Worm (Caenorhabditis elegans) whole organism, L1 larva: Measurements from ENCODE around the gene C49C8.1.

ENCODE experiments used
- C04F5.9 ChIP-seq: sonication (generic microtip); optimal IDR thresholded peaks from 2 replicates; lab custom pipeline; 2016; ENCODE audit warnings: missing genetic modification characterization, missing compliant biosample characterization
- C34B4.2 ChIP-seq: sonication (generic microtip); optimal IDR thresholded peaks from 2 replicates; lab custom pipeline; 2017; ENCODE audit warnings: mild to moderate bottlenecking, missing genetic modification characterization, missing compliant biosample characterization
- F16B12.6 ChIP-seq: fragments of 150-350 bp; optimal IDR thresholded peaks from 2 replicates; lab custom pipeline; 2014; ENCODE audit warnings: missing biosample characterization, missing genetic modification characterization
- Y116A8C.19 ChIP-seq: sonication (generic microtip); optimal IDR thresholded peaks from 2 replicates; lab custom pipeline; 2016; ENCODE audit warnings: missing compliant biosample characterization, missing genetic modification characterization, borderline replicate concordance
- aha-1 ChIP-seq: fragments of 150-350 bp; optimal IDR thresholded peaks from 2 replicates; lab custom pipeline; 2014; ENCODE audit warnings: missing biosample characterization, missing genetic modification characterization
- ama-1 ChIP-seq: fragments of 150-350 bp; optimal IDR thresholded peaks from 2 replicates; lab custom pipeline; 2014
- blmp-1 ChIP-seq: fragments of 150-350 bp; optimal IDR thresholded peaks from 2 replicates; lab custom pipeline; 2014; ENCODE audit warnings: missing biosample characterization, missing genetic modification characterization
- ceh-90 ChIP-seq: sonication (generic microtip); optimal IDR thresholded peaks from 2 replicates; lab custom pipeline; 2016; ENCODE audit warnings: missing genetic modification characterization, missing compliant biosample characterization
- ces-1 ChIP-seq: fragments of 150-350 bp; optimal IDR thresholded peaks from 2 replicates; lab custom pipeline; 2014; ENCODE audit warnings: missing biosample characterization, missing genetic modification reagents, missing genetic modification characterization
- dsc-1 ChIP-seq: sonication (generic microtip); optimal IDR thresholded peaks from 2 replicates; lab custom pipeline; 2016; ENCODE audit warnings: mild to moderate bottlenecking, missing genetic modification characterization, missing compliant biosample characterization
- efl-1 ChIP-seq, 4 experiments: fragments of 150-350 bp; optimal IDR thresholded peaks in 3 of 4; peaks in 1 of 4; 1 replicate in 1 of 4; 2 replicates in 3 of 4; lab custom pipeline; 2014; ENCODE audit warnings: missing biosample characterization in 2 of 4, missing genetic modification characterization in 2 of 4, missing genetic modification reagents in 2 of 4
- egl-13 ChIP-seq: sonication (generic microtip); optimal IDR thresholded peaks from 2 replicates; lab custom pipeline; 2016; ENCODE audit warnings: missing genotype, missing genetic modification reagents, missing genetic modification characterization, missing compliant biosample characterization
- elt-2 ChIP-seq: sonication (generic microtip); optimal IDR thresholded peaks from 2 replicates; lab custom pipeline; 2016; ENCODE audit warnings: missing genetic modification characterization, mild to moderate bottlenecking, inconsistent platforms, missing compliant biosample characterization, missing genetic modification reagents
- elt-3 ChIP-seq, 6 experiments: fragments of 150-350 bp in 1 of 6; sonication (generic microtip); optimal IDR thresholded peaks; 2 replicates each; lab custom pipeline; 2017 to 2018; ENCODE audit warnings: missing biosample characterization in 6 of 6, missing genetic modification characterization in 6 of 6, inconsistent platforms in 1 of 6
- fkh-4 ChIP-seq: sonication (generic microtip); optimal IDR thresholded peaks from 2 replicates; lab custom pipeline; 2016; ENCODE audit warnings: missing compliant biosample characterization, missing genetic modification characterization, borderline replicate concordance
- fos-1 ChIP-seq: fragments of 150-350 bp; optimal IDR thresholded peaks from 2 replicates; lab custom pipeline; 2014; ENCODE audit warnings: missing biosample characterization, missing genetic modification characterization
- hlh-4 ChIP-seq: sonication (generic microtip); optimal IDR thresholded peaks from 2 replicates; lab custom pipeline; 2016; ENCODE audit warnings: mild to moderate bottlenecking, missing genetic modification characterization, missing compliant biosample characterization
- lin-14 ChIP-seq: fragments of 200-800 bp; sonication (Bioruptor generic); optimal IDR thresholded peaks from 2 replicates; lab custom pipeline; 2018; ENCODE audit warnings: mild to moderate bottlenecking, missing genetic modification characterization, moderate library complexity, missing compliant biosample characterization
- lin-15B ChIP-seq: fragments of 150-350 bp; sonication (generic microtip); optimal IDR thresholded peaks from 3 replicates; lab custom pipeline; 2014; ENCODE audit warnings: missing biosample characterization, missing genetic modification characterization
- mab-9 ChIP-seq: fragments of 200-800 bp; sonication (Bioruptor generic); IDR thresholded peaks from 2 replicates; pipeline ENCODE4 v1.3.6; 2022; ENCODE audit warnings: missing genetic modification reagents, missing genetic modification characterization, missing compliant biosample characterization
- mep-1 ChIP-seq: fragments of 150-350 bp; optimal IDR thresholded peaks from 2 replicates; lab custom pipeline; 2014; ENCODE audit warnings: missing biosample characterization, missing genetic modification characterization
- nhr-12 ChIP-seq: sonication (generic microtip); optimal IDR thresholded peaks from 2 replicates; lab custom pipeline; 2017; ENCODE audit warnings: missing biosample characterization, missing genetic modification characterization
- nhr-19 ChIP-seq: fragments of 200-800 bp; sonication (Bioruptor generic); conservative IDR thresholded peaks from 2 replicates; pipeline ENCODE4 v1.3.6; 2022; ENCODE audit warnings: missing genetic modification characterization, missing compliant biosample characterization
- nhr-20 ChIP-seq: sonication (generic microtip); optimal IDR thresholded peaks from 2 replicates; lab custom pipeline; 2016; ENCODE audit warnings: mild to moderate bottlenecking, missing genetic modification characterization, missing compliant biosample characterization
- nhr-237 ChIP-seq: fragments of 150-350 bp; optimal IDR thresholded peaks from 2 replicates; lab custom pipeline; 2014; ENCODE audit warnings: missing biosample characterization, missing genetic modification characterization
- nhr-76 ChIP-seq: sonication (generic microtip); optimal IDR thresholded peaks from 2 replicates; lab custom pipeline; 2017; ENCODE audit warnings: missing biosample characterization, missing genetic modification characterization
- nhr-84 ChIP-seq: sonication (generic microtip); optimal IDR thresholded peaks from 2 replicates; lab custom pipeline; 2017; ENCODE audit warnings: missing biosample characterization, missing genetic modification characterization
- nhr-85 ChIP-seq: sonication (generic microtip); peaks from one replicate; lab custom pipeline; 2016; ENCODE audit warnings: missing genetic modification characterization, inconsistent platforms, missing compliant biosample characterization
- nhr-90 ChIP-seq: sonication (generic microtip); optimal IDR thresholded peaks from 2 replicates; lab custom pipeline; 2016; ENCODE audit warnings: mild to moderate bottlenecking, missing genetic modification characterization, missing compliant biosample characterization; ENCODE audit not compliant: poor library complexity
- pag-3 ChIP-seq: sonication (generic microtip); optimal IDR thresholded peaks from 2 replicates; lab custom pipeline; 2017; ENCODE audit warnings: missing genetic modification characterization, mild to moderate bottlenecking, missing compliant biosample characterization, antibody characterized with exemption, borderline replicate concordance; ENCODE audit not compliant: insufficient read depth
- rnt-1 ChIP-seq: sonication (generic microtip); optimal IDR thresholded peaks from 2 replicates; lab custom pipeline; 2016; ENCODE audit warnings: mild to moderate bottlenecking, missing genetic modification characterization, moderate library complexity, missing compliant biosample characterization
- skn-1 ChIP-seq: fragments of 150-350 bp; optimal IDR thresholded peaks from 2 replicates; lab custom pipeline; 2014; ENCODE audit warnings: missing biosample characterization, missing genetic modification characterization
- snu-23 ChIP-seq: sonication (generic microtip); optimal IDR thresholded peaks from 2 replicates; lab custom pipeline; 2016; ENCODE audit warnings: missing genetic modification characterization, missing compliant biosample characterization
- sptf-1 ChIP-seq: fragments of 150-350 bp; optimal IDR thresholded peaks from 2 replicates; lab custom pipeline; 2014; ENCODE audit warnings: missing biosample characterization, missing genetic modification characterization
- swsn-7 ChIP-seq: sonication (generic microtip); optimal IDR thresholded peaks from 2 replicates; lab custom pipeline; 2016; ENCODE audit warnings: missing genetic modification characterization, missing compliant biosample characterization
- tlp-1 ChIP-seq: fragments of 150-350 bp; optimal IDR thresholded peaks from 2 replicates; lab custom pipeline; 2014; ENCODE audit warnings: missing biosample characterization, missing genetic modification characterization
- unc-130 ChIP-seq: fragments of 150-350 bp; optimal IDR thresholded peaks from 2 replicates; lab custom pipeline; 2017; ENCODE audit warnings: missing biosample characterization, missing genetic modification characterization, inconsistent platforms
- unc-62 ChIP-seq: fragments of 150-350 bp; optimal IDR thresholded peaks from 2 replicates; lab custom pipeline; 2014; ENCODE audit warnings: missing biosample characterization, missing genetic modification reagents, missing genetic modification characterization
- vab-15 ChIP-seq: sonication (generic microtip); optimal IDR thresholded peaks from 2 replicates; lab custom pipeline; 2017; ENCODE audit warnings: missing genotype, mild to moderate bottlenecking, missing genetic modification characterization, missing compliant biosample characterization
- zip-4 ChIP-seq: fragments of 200-800 bp; sonication (Bioruptor generic); optimal IDR thresholded peaks from 2 replicates; lab custom pipeline; 2018; ENCODE audit warnings: mild to moderate bottlenecking, missing genetic modification characterization, moderate library complexity, missing compliant biosample characterization

Gene C49C8.1

DNA sequence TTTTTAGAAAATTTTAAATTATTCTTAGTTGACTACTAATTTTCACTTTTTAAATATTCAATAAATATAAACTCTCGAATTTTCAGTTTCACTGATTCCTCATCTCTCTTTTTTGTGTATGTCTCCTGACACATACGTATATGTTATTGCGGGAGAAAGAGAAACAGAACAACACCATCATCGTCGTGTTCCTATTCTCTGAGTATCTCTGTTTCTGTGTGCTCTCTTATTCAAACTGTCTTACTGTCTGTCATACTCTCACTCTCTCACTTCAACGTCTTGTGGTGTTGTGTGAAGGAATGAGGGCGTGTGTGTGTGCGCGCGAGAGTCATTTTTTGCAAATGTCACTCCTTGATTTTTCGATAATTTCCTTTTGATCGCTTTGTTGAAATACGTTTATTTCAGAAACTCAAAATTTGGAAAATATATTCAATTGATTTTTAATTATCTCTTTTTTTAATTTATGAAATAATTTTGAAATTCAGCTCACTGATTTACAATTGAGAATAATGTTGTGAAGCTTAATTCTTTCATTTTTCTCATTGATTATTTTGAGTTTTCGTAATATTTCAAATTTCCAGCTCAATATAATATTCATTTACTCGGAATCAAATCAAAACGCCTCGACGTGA lies 34.2 kb upstream of the C49C8.1 start, which contains the start of gene lin-49 (continued):
- TF ChIP-seq dsc-1 (tag; lab: Kevin White, UChicago) (peak; percentile 1), zip-4 (GFP tag; lab: Kevin White, UChicago) (no peak), nhr-12 (no peak), nhr-85 (tag; lab: Kevin White, UChicago) (peak; percentile 87), rnt-1 (tag; lab: Kevin White, UChicago) (peak; percentile 65), elt-3 (tag; optimal IDR thresholded peaks at IDR 0.05; lab: Kevin White, UChicago) (peak in 2 of 6 experiments; percentile 25 to 35), Y116A8C.19 (tag; lab: Kevin White, UChicago) (no peak), tlp-1 (tag; lab: Kevin White, UChicago) (no peak), C04F5.9 (tag; lab: Kevin White, UChicago) (no peak), egl-13 (tag; lab: Kevin White, UChicago) (peak; percentile 17), nhr-19 (GFP tag; lab: Robert Waterston, UW) (no peak), nhr-76 (tag; lab: Kevin White, UChicago) (no peak), vab-15 (tag; lab: Kevin White, UChicago) (no peak), mab-9 (GFP tag; lab: Robert Waterston, UW) (no peak), sptf-1 (tag; lab: Kevin White, UChicago) (no peak), C34B4.2 (tag; lab: Kevin White, UChicago) (no peak), F16B12.6 (tag; lab: Kevin White, UChicago) (no peak), lin-15B (tag; lab: Kevin White, UChicago) (no peak), nhr-84 (tag; lab: Kevin White, UChicago) (no peak), lin-14 (GFP tag; lab: Kevin White, UChicago) (peak; percentile 95), snu-23 (GFP tag; lab: Kevin White, UChicago) (peak; percentile 80), unc-130 (tag; lab: Kevin White, UChicago) (no peak), nhr-90 (peak; percentile 33), ceh-90 (tag; lab: Kevin White, UChicago) (no peak), elt-2 (no peak), nhr-237 (tag; lab: Kevin White, UChicago) (no peak), nhr-20 (tag; lab: Kevin White, UChicago) (peak; percentile 61), fkh-4 (no peak), efl-1 (optimal IDR thresholded peaks at IDR 0.05; lab: Kevin White, UChicago) (peak; percentile 66 to 74), efl-1 (GFP tag; optimal IDR thresholded peaks at IDR 0.05 in 1 of 2; lab: Kevin White, UChicago) (peak; percentile 53 to 90), hlh-4 (no peak), mep-1 (tag; lab: Kevin White, UChicago) (peak; percentile 90)
- TF ChIP-seq, all 84 proteins: peak for 31

- TF ChIP-seq fos-1 (tag; lab: Kevin White, UChicago), result no peak
- TF ChIP-seq elt-3 (tag; optimal IDR thresholded peaks at IDR 0.05; lab: Kevin White, UChicago), result peak in 1 of 6 experiments; percentile 55
- TF ChIP-seq blmp-1 (tag; lab: Kevin White, UChicago), result peak; percentile 48
- no peak for TF ChIP-seq ama-1 (lab: Kevin White, UChicago)
- no peak for TF ChIP-seq skn-1 (tag; lab: Kevin White, UChicago)
- TF ChIP-seq nhr-85 (tag; lab: Kevin White, UChicago), result peak; percentile 70
- no peak for TF ChIP-seq swsn-7
- no peak for TF ChIP-seq mab-9 (GFP tag; lab: Robert Waterston, UW)
Measured at ce11 chrIV:8625730-8626129, 28.6 kb upstream of the C49C8.1 start.

- TF ChIP-seq ama-1 (lab: Kevin White, UChicago) (no peak), pag-3 (tag; lab: Kevin White, UChicago) (no peak), C34B4.2 (tag; lab: Kevin White, UChicago) (no peak), lin-14 (GFP tag; lab: Kevin White, UChicago) (peak; percentile 68), tlp-1 (tag; lab: Kevin White, UChicago) (no peak), unc-62 (GFP tag; lab: Kevin White, UChicago) (no peak), aha-1 (tag; lab: Kevin White, UChicago) (no peak), ces-1 (GFP tag; lab: Kevin White, UChicago) (peak; percentile 61)
- TF ChIP-seq, all 84 proteins: peak for 2
Measured at ce11 chrIV:8626294-8626693, 28.1 kb upstream of the C49C8.1 start.
